Worm (Caenorhabditis elegans) whole organism, early embryonic: ENCODE data around the gene M7.7.

Experiments
- F13C5.2 ChIP-seq: sonication (generic microtip); optimal IDR thresholded peaks from 2 replicates; lab custom pipeline; 2017; ENCODE audit warnings: mild to moderate bottlenecking, missing genetic modification characterization, inconsistent platforms, missing compliant biosample characterization
- ama-1 ChIP-seq: fragments of 150-350 bp; optimal IDR thresholded peaks from 2 replicates; lab custom pipeline; 2014
- ceh-36 ChIP-seq: sonication (generic microtip); optimal IDR thresholded peaks from 2 replicates; lab custom pipeline; 2016; ENCODE audit warnings: missing genetic modification characterization, inconsistent platforms, missing compliant biosample characterization
- ets-7 ChIP-seq: sonication (generic microtip); optimal IDR thresholded peaks from 2 replicates; lab custom pipeline; 2016; ENCODE audit warnings: missing genotype, missing genetic modification characterization, missing compliant biosample characterization
- flt-1 ChIP-seq: fragments of 200-800 bp; sonication (Bioruptor generic); IDR thresholded peaks from 2 replicates; pipeline ENCODE4 v1.3.6; 2022; ENCODE audit warnings: missing genetic modification characterization, missing compliant biosample characterization
- hmg-4 ChIP-seq: fragments of 200-800 bp; sonication (Bioruptor generic); optimal IDR thresholded peaks from 2 replicates; lab custom pipeline; 2018; ENCODE audit warnings: mild to moderate bottlenecking, missing genetic modification characterization, missing compliant biosample characterization
- sea-1 ChIP-seq: fragments of 200-800 bp; sonication (Bioruptor generic); conservative IDR thresholded peaks from 2 replicates; pipeline ENCODE4 v1.3.6; 2022; ENCODE audit warnings: missing genetic modification characterization, missing compliant biosample characterization
- tbx-11 ChIP-seq: fragments of 200-800 bp; sonication (Bioruptor generic); IDR thresholded peaks from 2 replicates; pipeline ENCODE4 v1.3.6; 2022; ENCODE audit warnings: missing genetic modification characterization, missing compliant biosample characterization
- tbx-37 ChIP-seq: fragments of 200-800 bp; sonication (Bioruptor generic); conservative IDR thresholded peaks from 2 replicates; pipeline ENCODE4 v1.3.6; 2022; ENCODE audit warnings: missing genetic modification reagents, missing genetic modification characterization, missing compliant biosample characterization

- TF ChIP-seq tbx-11 = no peak
- TF ChIP-seq flt-1 (GFP tag; lab: Robert Waterston, UW) = no peak
- TF ChIP-seq ceh-36 (tag; lab: Kevin White, UChicago) = no peak
- TF ChIP-seq ets-7 (tag; lab: Kevin White, UChicago) = no peak
- no peak for TF ChIP-seq tbx-37 (GFP tag; lab: Robert Waterston, UW)
- TF ChIP-seq sea-1 (GFP tag; lab: Robert Waterston, UW) = no peak
- TF ChIP-seq F13C5.2 = no peak
- no peak for TF ChIP-seq hmg-4 (GFP tag; lab: Kevin White, UChicago)
- no peak for TF ChIP-seq ama-1
These were observed 22.6 kb upstream of the M7.7 start, which contains the start of gene ttr-17 for ce11 chrIV:11067003-11067402.
